Fruit fly (Drosophila melanogaster) whole organism, embryonic: ENCODE results near the gene Ant2.

Experiments used
- Bdp1 ChIP-seq: fragments of 200-800 bp; sonication (Bioruptor generic); optimal IDR thresholded peaks from 3 replicates; lab custom pipeline; 2016; ENCODE audit warnings: missing biosample characterization, missing genetic modification characterization
- C15 ChIP-seq: fragments of 200-800 bp; sonication (Bioruptor generic); IDR thresholded peaks from 3 replicates; pipeline ENCODE4 v1.3.6; 2022; ENCODE audit warnings: missing biosample characterization, missing genetic modification characterization
- CG10321 ChIP-seq: fragments of 200-800 bp; sonication (Bioruptor generic); IDR thresholded peaks from 2 replicates; pipeline ENCODE4 v1.3.6; 2022; ENCODE audit warnings: missing biosample characterization, missing genetic modification characterization
- CG12236 ChIP-seq: fragments of 200-800 bp; sonication (Bioruptor generic); optimal IDR thresholded peaks from 2 replicates; lab custom pipeline; 2016; ENCODE audit warnings: missing biosample characterization, missing genetic modification characterization
- CG1233 ChIP-seq: fragments of 200-800 bp; sonication (Bioruptor generic); optimal IDR thresholded peaks from 4 replicates; lab custom pipeline; 2018; ENCODE audit warnings: missing biosample characterization, mild to moderate bottlenecking, missing genetic modification characterization
- CG13296 ChIP-seq: fragments of 200-800 bp; sonication (Bioruptor generic); optimal IDR thresholded peaks from 3 replicates; lab custom pipeline; 2018; ENCODE audit warnings: missing biosample characterization, mild to moderate bottlenecking, missing genetic modification characterization
- CG13424 ChIP-seq: fragments of 200-800 bp; sonication (Bioruptor generic); optimal IDR thresholded peaks from 2 replicates; lab custom pipeline; 2019; ENCODE audit warnings: missing biosample characterization, mild to moderate bottlenecking, missing genetic modification characterization, moderate library complexity
- CG14860 ChIP-seq: fragments of 200-800 bp; sonication (Bioruptor generic); IDR thresholded peaks from 3 replicates; pipeline ENCODE4 v1.3.6; 2022; ENCODE audit warnings: missing biosample characterization, missing genetic modification characterization; ENCODE audit not compliant: partially characterized antibody
- CG17361 ChIP-seq: fragments of 200-800 bp; sonication (Bioruptor generic); IDR thresholded peaks from 3 replicates; pipeline ENCODE4 v1.3.6; 2022; ENCODE audit warnings: missing biosample characterization, missing genetic modification characterization
- CG2120 ChIP-seq: fragments of 200-800 bp; sonication (Bioruptor generic); optimal IDR thresholded peaks from 3 replicates; lab custom pipeline; 2016; ENCODE audit warnings: missing biosample characterization, missing genetic modification characterization
- CG2199 ChIP-seq: fragments of 200-800 bp; sonication (Bioruptor generic); IDR thresholded peaks from 3 replicates; pipeline ENCODE4 v1.3.6; 2022; ENCODE audit warnings: missing biosample characterization, missing genetic modification characterization
- CG30020 ChIP-seq: fragments of 200-800 bp; optimal IDR thresholded peaks from 2 replicates; lab custom pipeline; 2019; ENCODE audit warnings: missing biosample characterization, mild to moderate bottlenecking, missing genetic modification characterization, moderate library complexity
- CG3838 ChIP-seq: fragments of 200-800 bp; sonication (Bioruptor generic); optimal IDR thresholded peaks from 3 replicates; lab custom pipeline; 2016; ENCODE audit warnings: missing biosample characterization, missing genetic modification characterization
- CG4707 ChIP-seq: fragments of 200-800 bp; sonication (Bioruptor generic); optimal IDR thresholded peaks from 2 replicates; lab custom pipeline; 2018; ENCODE audit warnings: missing biosample characterization, mild to moderate bottlenecking, missing genetic modification characterization, moderate library complexity
- CG7963 ChIP-seq: fragments of 200-800 bp; sonication (Bioruptor generic); IDR thresholded peaks from 3 replicates; pipeline ENCODE4 v1.3.6; 2022; ENCODE audit warnings: missing biosample characterization, missing genetic modification characterization; ENCODE audit not compliant: partially characterized antibody
- Dip3 ChIP-seq: fragments of 200-800 bp; sonication (Bioruptor generic); optimal IDR thresholded peaks from 3 replicates; lab custom pipeline; 2016; ENCODE audit warnings: missing biosample characterization, missing genetic modification characterization
- Doc3 ChIP-seq: fragments of 200-800 bp; sonication (Bioruptor generic); IDR thresholded peaks from 3 replicates; pipeline ENCODE4 v1.3.6; 2022; ENCODE audit warnings: missing biosample characterization, missing genetic modification characterization; ENCODE audit not compliant: partially characterized antibody
- Gug ChIP-seq: fragments of 200-800 bp; sonication (Bioruptor generic); IDR thresholded peaks from 4 replicates; pipeline ENCODE4 v1.3.6; 2022; ENCODE audit warnings: missing biosample characterization, missing genetic modification characterization
- HLH54F ChIP-seq: fragments of 200-800 bp; sonication (Bioruptor generic); optimal IDR thresholded peaks from 3 replicates; lab custom pipeline; 2016; ENCODE audit warnings: missing biosample characterization, missing genetic modification characterization
- HmgZ ChIP-seq: fragments of 200-800 bp; sonication (Bioruptor generic); optimal IDR thresholded peaks from 2 replicates; lab custom pipeline; 2018; ENCODE audit warnings: missing biosample characterization, mild to moderate bottlenecking, missing genetic modification characterization
- Hsf ChIP-seq: fragments of 200-800 bp; sonication (Bioruptor generic); optimal IDR thresholded peaks from 3 replicates; lab custom pipeline; 2016; ENCODE audit warnings: missing biosample characterization, missing genetic modification characterization
- Meics ChIP-seq: fragments of 200-800 bp; sonication (Bioruptor generic); optimal IDR thresholded peaks from 2 replicates; lab custom pipeline; 2017; ENCODE audit warnings: missing biosample characterization, mild to moderate bottlenecking, missing genetic modification characterization
- Mrtf ChIP-seq: fragments of 200-800 bp; sonication (Bioruptor generic); IDR thresholded peaks from 3 replicates; pipeline ENCODE4 v1.3.6; 2022; ENCODE audit warnings: missing biosample characterization, missing genetic modification characterization
- Nf-YB ChIP-seq: fragments of 200-800 bp; sonication (Bioruptor generic); optimal IDR thresholded peaks from 3 replicates; lab custom pipeline; 2019; ENCODE audit warnings: missing biosample characterization, mild to moderate bottlenecking, missing genetic modification characterization, moderate library complexity
- Six4 ChIP-seq: fragments of 200-800 bp; sonication (Bioruptor generic); optimal IDR thresholded peaks from 2 replicates; lab custom pipeline; 2016; ENCODE audit warnings: missing biosample characterization, missing genetic modification characterization
- Xbp1 ChIP-seq: fragments of 200-800 bp; sonication (Bioruptor generic); optimal IDR thresholded peaks from 3 replicates; lab custom pipeline; 2016; ENCODE audit warnings: missing biosample characterization, mild to moderate bottlenecking, missing genetic modification characterization
- bigmax ChIP-seq: fragments of 200-800 bp; sonication (Bioruptor generic); optimal IDR thresholded peaks from 2 replicates; lab custom pipeline; 2018; ENCODE audit warnings: missing biosample characterization, mild to moderate bottlenecking, missing genetic modification characterization
- cad ChIP-seq: fragments of >200 bp; optimal IDR thresholded peaks from 2 replicates; lab custom pipeline; 2017; ENCODE audit warnings: missing biosample characterization, missing genetic modification characterization
- chif ChIP-seq, 2 experiments: fragments of 200-800 bp; sonication (Bioruptor generic); optimal IDR thresholded peaks; 3 replicates each; lab custom pipeline; 2016; ENCODE audit warnings: missing biosample characterization in 2 of 2, missing genetic modification characterization in 2 of 2
- disco-r ChIP-seq: fragments of 200-800 bp; sonication (Bioruptor generic); optimal IDR thresholded peaks from 2 replicates; lab custom pipeline; 2016; ENCODE audit warnings: missing biosample characterization, missing genetic modification characterization
- exex ChIP-seq: fragments of 200-800 bp; sonication (Bioruptor generic); optimal IDR thresholded peaks from 4 replicates; lab custom pipeline; 2018; ENCODE audit warnings: missing biosample characterization, mild to moderate bottlenecking, missing genetic modification characterization, moderate library complexity
- fd102C ChIP-seq: fragments of 200-800 bp; sonication (Bioruptor generic); optimal IDR thresholded peaks from 2 replicates; lab custom pipeline; 2018; ENCODE audit warnings: missing biosample characterization, mild to moderate bottlenecking, missing genetic modification characterization, moderate library complexity
- gce ChIP-seq: fragments of 200-800 bp; sonication (Bioruptor generic); IDR thresholded peaks from 3 replicates; pipeline ENCODE4 v1.3.6; 2022; ENCODE audit warnings: missing biosample characterization, missing genetic modification characterization
- gfzf ChIP-seq: fragments of 200-800 bp; sonication (Bioruptor generic); optimal IDR thresholded peaks from 2 replicates; lab custom pipeline; 2016; ENCODE audit warnings: missing biosample characterization, mild to moderate bottlenecking, missing genetic modification characterization, moderate library complexity
- gsb ChIP-seq: fragments of 200-800 bp; sonication (Bioruptor generic); IDR thresholded peaks from 2 replicates; pipeline ENCODE4 v1.3.6; 2022; ENCODE audit warnings: missing biosample characterization, missing genetic modification characterization
- h ChIP-seq: fragments of >200 bp; optimal IDR thresholded peaks from 2 replicates; lab custom pipeline; 2017
- jing ChIP-seq: fragments of 200-800 bp; sonication (Bioruptor generic); optimal IDR thresholded peaks from 2 replicates; lab custom pipeline; 2018; ENCODE audit warnings: missing biosample characterization, mild to moderate bottlenecking, missing genetic modification characterization
- klu ChIP-seq: fragments of 200-800 bp; sonication (Bioruptor generic); IDR thresholded peaks from 2 replicates; pipeline ENCODE4 v1.3.6; 2022; ENCODE audit warnings: missing biosample characterization, missing genetic modification characterization
- lilli ChIP-seq: fragments of 200-800 bp; sonication (Bioruptor generic); optimal IDR thresholded peaks from 3 replicates; lab custom pipeline; 2016; ENCODE audit warnings: missing biosample characterization, missing genetic modification characterization
- maf-S ChIP-seq: fragments of 200-800 bp; sonication (Bioruptor generic); optimal IDR thresholded peaks from 2 replicates; lab custom pipeline; 2016; ENCODE audit warnings: missing biosample characterization, missing genetic modification characterization
- mld ChIP-seq: fragments of 200-800 bp; sonication (Bioruptor generic); IDR thresholded peaks from 3 replicates; pipeline ENCODE4 v1.3.6; 2022; ENCODE audit warnings: missing biosample characterization, missing genetic modification characterization; ENCODE audit not compliant: partially characterized antibody
- org-1 ChIP-seq: fragments of 200-800 bp; sonication (Bioruptor generic); optimal IDR thresholded peaks from 2 replicates; lab custom pipeline; 2017; ENCODE audit warnings: missing biosample characterization, missing genetic modification characterization
- pnt ChIP-seq: fragments of 200-800 bp; sonication (Bioruptor generic); optimal IDR thresholded peaks from 3 replicates; lab custom pipeline; 2016; ENCODE audit warnings: missing biosample characterization, missing genetic modification characterization
- pros ChIP-seq: fragments of 200-800 bp; sonication (Bioruptor generic); optimal IDR thresholded peaks from 3 replicates; lab custom pipeline; 2019; ENCODE audit warnings: missing biosample characterization, mild to moderate bottlenecking, missing genetic modification characterization, moderate library complexity
- row ChIP-seq: fragments of 200-800 bp; sonication (Bioruptor generic); IDR thresholded peaks from 3 replicates; pipeline ENCODE4 v1.3.6; 2022; ENCODE audit warnings: missing biosample characterization, missing genetic modification characterization
- shn ChIP-seq: fragments of 200-800 bp; sonication (Bioruptor generic); optimal IDR thresholded peaks from 3 replicates; lab custom pipeline; 2016; ENCODE audit warnings: missing biosample characterization, missing genetic modification characterization
- tap ChIP-seq: fragments of 200-800 bp; optimal IDR thresholded peaks from 3 replicates; lab custom pipeline; 2019; ENCODE audit warnings: missing biosample characterization, mild to moderate bottlenecking, missing genetic modification characterization, moderate library complexity
- tio ChIP-seq: fragments of 200-800 bp; sonication (Bioruptor generic); optimal IDR thresholded peaks from 2 replicates; lab custom pipeline; 2017; ENCODE audit warnings: missing biosample characterization, missing genetic modification characterization, inconsistent platforms
- tna ChIP-seq: fragments of 200-800 bp; sonication (Bioruptor generic); IDR thresholded peaks from 2 replicates; pipeline ENCODE4 v1.3.6; 2022; ENCODE audit warnings: missing biosample characterization, missing genetic modification characterization; ENCODE audit not compliant: partially characterized antibody
- toy ChIP-seq: fragments of 200-800 bp; sonication (Bioruptor generic); IDR thresholded peaks from 2 replicates; pipeline ENCODE4 v1.3.6; 2022; ENCODE audit warnings: missing biosample characterization, missing genetic modification characterization

Ant2 gene

dm6 chrX:10737422-10738150 is 49.1 kb downstream of the Ant2 start (continued):
- TF ChIP-seq CG7963 (GFP tag; lab: Robert Waterston, UW): no peak
- peak; percentile 74 for TF ChIP-seq CG13296 (GFP tag; lab: Kevin White, UChicago)
- TF ChIP-seq tap: peak; percentile 91
- peak; percentile 52; the same call in 1 of the 2 replicates for TF ChIP-seq CG10321 (GFP tag; lab: Robert Waterston, UW)
- TF ChIP-seq Xbp1 (GFP tag; lab: Kevin White, UChicago): peak; percentile 68
- peak; percentile 85 for TF ChIP-seq Gug (GFP tag; lab: Robert Waterston, UW)
- TF ChIP-seq toy: 0 out of 2 replicates have a peak, but pooled peaks have one; percentile 12
- peak; percentile 77 for TF ChIP-seq jing (GFP tag; lab: Kevin White, UChicago)
- peak; percentile 67 for TF ChIP-seq klu (GFP tag; lab: Robert Waterston, UW)
- peak; percentile 76 for TF ChIP-seq lilli
- TF ChIP-seq CG4707 (GFP tag; lab: Kevin White, UChicago): peak; percentile 80
- peak; percentile 45 for TF ChIP-seq CG30020 (tag; lab: Kevin White, UChicago)
- peak; percentile 61 for TF ChIP-seq Nf-YB (GFP tag; lab: Kevin White, UChicago)
- no peak for TF ChIP-seq cad (GFP tag; lab: Kevin White, UChicago)
- TF ChIP-seq pros (GFP tag; lab: Kevin White, UChicago): peak; percentile 18
- peak; percentile 89 for TF ChIP-seq CG13424 (tag; lab: Kevin White, UChicago)
- TF ChIP-seq CG17361 (GFP tag; lab: Robert Waterston, UW): peak; percentile 88
- TF ChIP-seq pnt: peak; percentile 77
- TF ChIP-seq exex (tag; lab: Kevin White, UChicago): peak; percentile 49
- TF ChIP-seq Mrtf (GFP tag; lab: Robert Waterston, UW): peak; percentile 82
- TF ChIP-seq Doc3 (GFP tag; lab: Robert Waterston, UW): no peak
- TF ChIP-seq Dip3: peak; percentile 75
- peak; percentile 64 for TF ChIP-seq shn (GFP tag; lab: Kevin White, UChicago)
- no peak for TF ChIP-seq tio (GFP tag; lab: Kevin White, UChicago)
- TF ChIP-seq Six4 (GFP tag; lab: Kevin White, UChicago): peak; percentile 34
- TF ChIP-seq C15 (GFP tag; lab: Robert Waterston, UW): peak; percentile 57; the same call in 1 of the 3 replicates
- peak; percentile 64 for TF ChIP-seq CG3838 (GFP tag; lab: Kevin White, UChicago)
- TF ChIP-seq bigmax: no peak
- TF ChIP-seq Bdp1: peak; percentile 72
- TF ChIP-seq CG14860 (GFP tag; lab: Robert Waterston, UW): no peak
- no peak for TF ChIP-seq tna (GFP tag; lab: Robert Waterston, UW)
- TF ChIP-seq CG2120 (GFP tag; lab: Kevin White, UChicago): peak; percentile 90
- peak; percentile 4 for TF ChIP-seq CG12236 (GFP tag; lab: Kevin White, UChicago)
- peak; percentile 85 for TF ChIP-seq CG1233 (GFP tag; lab: Kevin White, UChicago)
- peak; percentile 70 for TF ChIP-seq Hsf (GFP tag; lab: Kevin White, UChicago)
- peak; percentile 67 for TF ChIP-seq gsb (GFP tag; lab: Robert Waterston, UW)
- TF ChIP-seq row (GFP tag; lab: Robert Waterston, UW): peak; percentile 90
- TF ChIP-seq org-1 (GFP tag; lab: Kevin White, UChicago): peak; percentile 81
- no peak for TF ChIP-seq fd102C (GFP tag; lab: Kevin White, UChicago)
- TF ChIP-seq gfzf (GFP tag; lab: Kevin White, UChicago): no peak
- no peak for TF ChIP-seq h (lab: Kevin White, UChicago)
- TF ChIP-seq CG2199: peak; percentile 76; the same call in 2 of the 3 replicates
- peak; percentile 86 for TF ChIP-seq gce
- peak; percentile 69 to 74 for TF ChIP-seq chif (GFP tag; optimal IDR thresholded peaks at IDR 0.05; lab: Kevin White, UChicago)
- TF ChIP-seq mld (GFP tag; lab: Robert Waterston, UW): no peak
- peak; percentile 84 for TF ChIP-seq HLH54F
- TF ChIP-seq disco-r: peak; percentile 43
- peak; percentile 86 for TF ChIP-seq Meics (GFP tag; lab: Kevin White, UChicago)
- TF ChIP-seq HmgZ: peak; percentile 83
- peak; percentile 60 for TF ChIP-seq maf-S
